Fruit fly (Drosophila melanogaster) Kc167 (cell line): Measurements from ENCODE around the gene CtsK1.

ENCODE experiments used
- Myc ChIP-seq: fragments of >200 bp; optimal IDR thresholded peaks from 2 replicates; lab custom pipeline; 2017; ENCODE audit warnings: missing external identifiers
- Sin3A ChIP-seq: fragments of >200 bp; optimal IDR thresholded peaks from 2 replicates; lab custom pipeline; 2018; ENCODE audit warnings: missing external identifiers
- h ChIP-seq: fragments of >200 bp; optimal IDR thresholded peaks from 3 replicates; lab custom pipeline; 2018; ENCODE audit warnings: missing external identifiers
- insv ChIP-seq: fragments of >200 bp; optimal IDR thresholded peaks from 3 replicates; lab custom pipeline; 2018; ENCODE audit warnings: missing external identifiers
- psq ChIP-seq: fragments of >200 bp; optimal IDR thresholded peaks from 2 replicates; lab custom pipeline; 2017; ENCODE audit warnings: missing external identifiers
- ttk ChIP-seq: sonication (Bioruptor generic); optimal IDR thresholded peaks from 2 replicates; lab custom pipeline; 2017; ENCODE audit warnings: missing external identifiers

Gene CtsK1

dm6 chr3L:13993742-13994719, at the start of gene CtsK1:
Gene CtsK1 (plus strand): TSS chr3L:13994231.
- no peak for TF ChIP-seq psq
- no peak for TF ChIP-seq ttk (lab: Kevin White, UChicago)
- TF ChIP-seq Myc (lab: Kevin White, UChicago) = no peak
- TF ChIP-seq insv (lab: Kevin White, UChicago) = no peak
- TF ChIP-seq h = no peak
- no peak for TF ChIP-seq Sin3A

dm6 chr3L:13946003-13946402, 48.0 kb upstream of the CtsK1 start:
- TF ChIP-seq Sin3A (no peak), insv (lab: Kevin White, UChicago) (no peak), psq (no peak), h (no peak), ttk (lab: Kevin White, UChicago) (no peak), Myc (lab: Kevin White, UChicago) (no peak)

dm6 chr3L:13949440-13950066, 44.5 kb upstream of the CtsK1 start:
- TF ChIP-seq psq (no peak), h (no peak), insv (lab: Kevin White, UChicago) (no peak), Sin3A (no peak), ttk (lab: Kevin White, UChicago) (no peak), Myc (lab: Kevin White, UChicago) (no peak)

- TF ChIP-seq Sin3A = no peak
- no peak for TF ChIP-seq Myc (lab: Kevin White, UChicago)
- TF ChIP-seq ttk (lab: Kevin White, UChicago) = no peak
- TF ChIP-seq psq = no peak
- no peak for TF ChIP-seq h
- TF ChIP-seq insv (lab: Kevin White, UChicago) = no peak
These were observed 42.5 kb upstream of the CtsK1 start for dm6 chr3L:13951564-13951963.

dm6 chr3L:13952484-13953048, 41.5 kb upstream of the CtsK1 start:
- TF ChIP-seq Sin3A = no peak
- TF ChIP-seq h = no peak
- no peak for TF ChIP-seq ttk (lab: Kevin White, UChicago)

- TF ChIP-seq Sin3A (no peak), h (no peak), Myc (lab: Kevin White, UChicago) (no peak), insv (lab: Kevin White, UChicago) (no peak), ttk (lab: Kevin White, UChicago) (no peak), psq (no peak)
These were observed 37.4 kb upstream of the CtsK1 start for dm6 chr3L:13956667-13957066.

dm6 chr3L:13957212-13957668, 36.8 kb upstream of the CtsK1 start:
- no peak for TF ChIP-seq h
- TF ChIP-seq Myc (lab: Kevin White, UChicago) = no peak
- TF ChIP-seq Sin3A = no peak
- TF ChIP-seq psq = no peak
- no peak for TF ChIP-seq insv (lab: Kevin White, UChicago)
- no peak for TF ChIP-seq ttk (lab: Kevin White, UChicago)

- no peak for TF ChIP-seq ttk (lab: Kevin White, UChicago)
- TF ChIP-seq psq = no peak
- TF ChIP-seq Sin3A = no peak
- TF ChIP-seq insv (lab: Kevin White, UChicago) = no peak
- no peak for TF ChIP-seq Myc (lab: Kevin White, UChicago)
- TF ChIP-seq h = no peak
These were observed 36.2 kb upstream of the CtsK1 start for dm6 chr3L:13957789-13958188.

- TF ChIP-seq Sin3A = no peak
- TF ChIP-seq h = no peak
- no peak for TF ChIP-seq insv (lab: Kevin White, UChicago)
- no peak for TF ChIP-seq Myc (lab: Kevin White, UChicago)
- TF ChIP-seq ttk (lab: Kevin White, UChicago) = no peak
- no peak for TF ChIP-seq psq
These were observed 29.2 kb upstream of the CtsK1 start, which contains the start of the genes Meics, Nxf3 and ssp2 for dm6 chr3L:13964635-13965501. Gene Meics (minus strand): TSS chr3L:13964702. Gene Nxf3 (plus strand): TSS chr3L:13965203. Gene ssp2 (plus strand): TSS chr3L:13965203.

- no peak for TF ChIP-seq psq
- no peak for TF ChIP-seq ttk (lab: Kevin White, UChicago)
- no peak for TF ChIP-seq Sin3A
- no peak for TF ChIP-seq Myc (lab: Kevin White, UChicago)
- no peak for TF ChIP-seq insv (lab: Kevin White, UChicago)
- TF ChIP-seq h = no peak
These were observed 28.6 kb upstream of the CtsK1 start for dm6 chr3L:13965502-13965843.

- no peak for TF ChIP-seq psq
- no peak for TF ChIP-seq ttk (lab: Kevin White, UChicago)
- TF ChIP-seq insv (lab: Kevin White, UChicago) = no peak
- no peak for TF ChIP-seq Sin3A
- TF ChIP-seq Myc (lab: Kevin White, UChicago) = no peak
- no peak for TF ChIP-seq h
These were observed 20.5 kb upstream of the CtsK1 start, which contains the start of the genes CG13738 and Hsc70-1 for dm6 chr3L:13973377-13974111. Gene CG13738 (minus strand): TSS chr3L:13973477. Gene Hsc70-1 (plus strand): TSS chr3L:13974061.
